Fruit fly (Drosophila melanogaster) whole organism, embryonic: ENCODE results near the gene CG14960.

Source experiments
- CG16815 ChIP-seq: fragments of 200-800 bp; sonication (Bioruptor generic); optimal IDR thresholded peaks from 3 replicates; lab custom pipeline; 2017; ENCODE audit warnings: missing biosample characterization, mild to moderate bottlenecking, missing genetic modification characterization
- CG17802 ChIP-seq: fragments of 200-800 bp; sonication (Bioruptor generic); optimal IDR thresholded peaks from 2 replicates; lab custom pipeline; 2018; ENCODE audit warnings: missing biosample characterization, mild to moderate bottlenecking, missing genetic modification characterization, moderate library complexity
- CG2129 ChIP-seq: fragments of 200-800 bp; sonication (Bioruptor generic); IDR thresholded peaks from 2 replicates; pipeline ENCODE4 v1.3.6; 2022; ENCODE audit warnings: missing biosample characterization, missing genetic modification characterization; ENCODE audit not compliant: partially characterized antibody
- CG31365 ChIP-seq: fragments of 200-800 bp; sonication (Bioruptor generic); optimal IDR thresholded peaks from 2 replicates; lab custom pipeline; 2018; ENCODE audit warnings: missing biosample characterization, mild to moderate bottlenecking, missing genetic modification characterization
- HmgZ ChIP-seq: fragments of 200-800 bp; sonication (Bioruptor generic); optimal IDR thresholded peaks from 2 replicates; lab custom pipeline; 2018; ENCODE audit warnings: missing biosample characterization, mild to moderate bottlenecking, missing genetic modification characterization
- Six4 ChIP-seq: fragments of 200-800 bp; sonication (Bioruptor generic); optimal IDR thresholded peaks from 2 replicates; lab custom pipeline; 2016; ENCODE audit warnings: missing biosample characterization, missing genetic modification characterization
- odd ChIP-seq: fragments of 200-800 bp; sonication (Bioruptor generic); optimal IDR thresholded peaks from 2 replicates; lab custom pipeline; 2017; ENCODE audit warnings: missing biosample characterization, mild to moderate bottlenecking, missing genetic modification characterization
- pan ChIP-seq, 4 experiments: fragments of >200 bp in 3 of 4; fragments of 200-800 bp in 1 of 4; sonication (Bioruptor generic) in 1 of 4; optimal IDR thresholded peaks in 3 of 4; IDR thresholded peaks in 1 of 4; 2 replicates each; pipeline versions ENCODE4 v1.3.6 to Lab custom; 2017 to 2022; ENCODE audit warnings: missing biosample characterization in 2 of 4, missing genetic modification characterization in 2 of 4, mixed read lengths in 1 of 4
- tna ChIP-seq: fragments of 200-800 bp; sonication (Bioruptor generic); IDR thresholded peaks from 2 replicates; pipeline ENCODE4 v1.3.6; 2022; ENCODE audit warnings: missing biosample characterization, missing genetic modification characterization; ENCODE audit not compliant: partially characterized antibody

- TF ChIP-seq CG16815 (GFP tag; lab: Kevin White, UChicago), result no peak
- no peak for TF ChIP-seq odd
- no peak for TF ChIP-seq CG2129 (GFP tag; lab: Robert Waterston, UW)
- no peak for TF ChIP-seq Six4 (GFP tag; lab: Kevin White, UChicago)
- TF ChIP-seq tna (GFP tag; lab: Robert Waterston, UW), result no peak
- no peak for TF ChIP-seq HmgZ (tag; lab: Kevin White, UChicago)
- TF ChIP-seq pan (optimal IDR thresholded peaks at IDR 0.05; lab: Kevin White, UChicago), result no peak
- no peak for TF ChIP-seq pan (GFP tag; optimal IDR thresholded peaks at IDR 0.05 in 1 of 2, IDR thresholded peaks at IDR 0.05 in 1 of 2)
- no peak for TF ChIP-seq CG17802 (tag; lab: Kevin White, UChicago)
- no peak for TF ChIP-seq CG31365 (tag; lab: Kevin White, UChicago)
Observed at dm6 chr3L:3315288-3315687, 44.5 kb downstream of the CG14960 start, which contains the start of gene Drsl4.
